Worm (Caenorhabditis elegans) whole organism, dauer: Measurements from ENCODE around the gene oac-24.
"Not testable (repeated sequence)": the region's sequence is repeated elsewhere in the genome, so short reads cannot be mapped to it uniquely, and the experiment has no call there.

Experiments used
- unc-62 ChIP-seq: sonication (generic microtip); optimal IDR thresholded peaks from 2 replicates; lab custom pipeline; 2017; ENCODE audit warnings: missing biosample characterization, missing genetic modification reagents, missing genetic modification characterization

oac-24 gene

ce11 chrV:4745269-4745668, 34.7 kb downstream of the oac-24 start, which contains the start of gene C18G1.7:
Gene C18G1.7 (plus strand): TSS chrV:4745569.
- TF ChIP-seq unc-62 (GFP tag; lab: Kevin White, UChicago) = no peak

ce11 chrV:4750294-4750693, 39.7 kb downstream of the oac-24 start, which contains the start of gene C18G1.6:
Gene C18G1.6 (plus strand): TSS chrV:4750594.
- TF ChIP-seq unc-62 (GFP tag; lab: Kevin White, UChicago) = no peak

ce11 chrV:4754123-4754522, 43.6 kb downstream of the oac-24 start, which contains the start of gene hil-4:
Gene hil-4 (plus strand): TSS chrV:4754313.
- TF ChIP-seq unc-62 (GFP tag; lab: Kevin White, UChicago) = no peak

- TF ChIP-seq unc-62 (GFP tag; lab: Kevin White, UChicago) = no peak
These were observed 44.2 kb downstream of the oac-24 start for ce11 chrV:4754684-4755211.

ce11 chrV:4755308-4756029, 44.9 kb downstream of the oac-24 start, which contains the start of gene pgl-3:
Gene pgl-3 (plus strand): TSS chrV:4755979.
- TF ChIP-seq unc-62 (GFP tag; lab: Kevin White, UChicago) = no peak

- TF ChIP-seq unc-62 (GFP tag; lab: Kevin White, UChicago) = no peak
These were observed 47.5 kb downstream of the oac-24 start for ce11 chrV:4758019-4758418.

ce11 chrV:4758540-4758939, 48.0 kb downstream of the oac-24 start:
- no peak for TF ChIP-seq unc-62 (GFP tag; lab: Kevin White, UChicago)

ce11 chrV:4760674-4761073, 50.1 kb downstream of the oac-24 start, which contains the start of gene bgnt-1.4:
Gene bgnt-1.4 (plus strand): TSS chrV:4760974.
- TF ChIP-seq unc-62 (GFP tag; lab: Kevin White, UChicago) = not testable (repeated sequence)
